In the genomic region with DNA sequence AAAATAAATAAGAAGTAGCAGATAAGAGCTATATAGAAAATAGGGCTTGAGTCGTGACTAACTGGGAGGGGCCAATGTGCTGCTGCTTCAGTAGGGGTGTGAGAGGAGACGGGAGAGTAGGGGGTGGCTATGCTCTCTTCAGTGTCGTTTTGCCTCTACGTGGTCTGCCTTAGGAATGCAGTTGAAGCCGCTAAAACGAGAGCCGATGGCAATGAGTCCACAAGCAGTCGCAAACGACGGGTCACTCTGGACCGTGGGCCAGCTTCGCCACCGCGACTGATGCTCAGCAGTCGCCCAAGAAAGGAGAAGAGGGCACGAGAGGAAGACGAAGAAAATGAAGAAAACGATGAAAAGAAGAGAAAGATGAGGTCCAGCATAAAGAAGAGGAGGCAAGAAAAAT, we compare ENCODE assay signal across 1 worm cellular context.
A peak's percentile ranks its signal among the peaks of the same experiment; 100 is the strongest.
TF ChIP-seq lines count a peak whose summit lies in the region.

A gene (minus strand): TSS at position 17 of the 400 bp plus-strand sequence.

TF ChIP-seq in whole organism, late embryonic, 69 proteins besides CTCF, POLR2A, EP300 and RAD21 (continued from another document):
- TF ChIP-seq pat-9 (tag; optimal IDR thresholded peaks at IDR 0.05; lab: Kevin White, UChicago) (no peak), C08G9.2 (tag; optimal IDR thresholded peaks at IDR 0.05; lab: Kevin White, UChicago) (no peak), madf-2 (tag; optimal IDR thresholded peaks at IDR 0.05; lab: Kevin White, UChicago) (no peak), K02D7.2 (tag; optimal IDR thresholded peaks at IDR 0.05; lab: Kevin White, UChicago) (no peak), elt-4 (tag; optimal IDR thresholded peaks at IDR 0.05; lab: Kevin White, UChicago) (no peak), ttx-3 (tag; optimal IDR thresholded peaks at IDR 0.05; lab: Kevin White, UChicago) (no peak), hlh-13 (GFP tag; optimal IDR thresholded peaks at IDR 0.05; lab: Kevin White, UChicago) (no peak), pqm-1 (tag; optimal IDR thresholded peaks at IDR 0.05; lab: Kevin White, UChicago) (no peak), ceh-18 (tag; optimal IDR thresholded peaks at IDR 0.05; lab: Kevin White, UChicago) (peak; percentile 13), ceh-30 (tag; optimal IDR thresholded peaks at IDR 0.05; lab: Kevin White, UChicago) (no peak), ets-4 (tag; optimal IDR thresholded peaks at IDR 0.05; lab: Kevin White, UChicago) (no peak), ceh-2 (tag; optimal IDR thresholded peaks at IDR 0.05; lab: Kevin White, UChicago) (no peak), Y22D7AL.16 (tag; optimal IDR thresholded peaks at IDR 0.05; lab: Kevin White, UChicago) (no peak), ahr-1 (tag; optimal IDR thresholded peaks at IDR 0.05; lab: Kevin White, UChicago) (no peak), pag-3 (tag; optimal IDR thresholded peaks at IDR 0.05; lab: Kevin White, UChicago; ENCODE audit: borderline replicate concordance) (no peak), tbx-2 (tag; optimal IDR thresholded peaks at IDR 0.05; lab: Kevin White, UChicago) (no peak), dmd-4 (tag; optimal IDR thresholded peaks at IDR 0.05; lab: Kevin White, UChicago; ENCODE audit: borderline replicate concordance) (peak; percentile 3), unc-86 (tag; optimal IDR thresholded peaks at IDR 0.05; lab: Kevin White, UChicago) (no peak), tbx-7 (tag; optimal IDR thresholded peaks at IDR 0.05; lab: Kevin White, UChicago) (no peak), ceh-9 (tag; optimal IDR thresholded peaks at IDR 0.05; lab: Kevin White, UChicago) (no peak), ceh-14 (tag; optimal IDR thresholded peaks at IDR 0.05; lab: Kevin White, UChicago) (peak; percentile 28), unc-42 (tag; optimal IDR thresholded peaks at IDR 0.05; lab: Kevin White, UChicago) (peak; percentile 12), ztf-16 (tag; optimal IDR thresholded peaks at IDR 0.05; lab: Kevin White, UChicago) (no peak), zip-5 (tag; optimal IDR thresholded peaks at IDR 0.05; lab: Kevin White, UChicago) (no peak), ceh-19 (GFP tag; optimal IDR thresholded peaks at IDR 0.05; lab: Kevin White, UChicago) (no peak), K09A11.1 (tag; optimal IDR thresholded peaks at IDR 0.05; lab: Kevin White, UChicago; ENCODE audit: insufficient read depth) (no peak), nhr-232 (tag; optimal IDR thresholded peaks at IDR 0.05; lab: Kevin White, UChicago) (no peak), fax-1 (tag; optimal IDR thresholded peaks at IDR 0.05; lab: Kevin White, UChicago) (no peak), ceh-31 (tag; optimal IDR thresholded peaks at IDR 0.05; lab: Kevin White, UChicago) (peak; percentile 50), pha-4 (tag; optimal IDR thresholded peaks at IDR 0.05; lab: Kevin White, UChicago) (no peak)
TF ChIP-seq in whole organism, late embryonic: peak in this region for 7.
